Worm (Caenorhabditis elegans) whole organism, early embryonic: ENCODE data around the gene enri-2.
A peak's percentile ranks its signal among the peaks of the same experiment; 100 is the strongest.

Experiments used
- B0310.2 ChIP-seq: sonication (generic microtip); optimal IDR thresholded peaks from 2 replicates; lab custom pipeline; 2016; ENCODE audit warnings: mild to moderate bottlenecking, missing genetic modification characterization, missing compliant biosample characterization
- F13C5.2 ChIP-seq: sonication (generic microtip); optimal IDR thresholded peaks from 2 replicates; lab custom pipeline; 2017; ENCODE audit warnings: mild to moderate bottlenecking, missing genetic modification characterization, inconsistent platforms, missing compliant biosample characterization
- aly-1 ChIP-seq: sonication (generic microtip); optimal IDR thresholded peaks from 2 replicates; lab custom pipeline; 2016; ENCODE audit warnings: missing genetic modification characterization, missing compliant biosample characterization
- ama-1 ChIP-seq: fragments of 150-350 bp; optimal IDR thresholded peaks from 2 replicates; lab custom pipeline; 2014
- ceh-13 ChIP-seq: fragments of 200-800 bp; sonication (Bioruptor generic); optimal IDR thresholded peaks from 2 replicates; lab custom pipeline; 2018; ENCODE audit warnings: mild to moderate bottlenecking, missing genetic modification characterization, missing compliant biosample characterization
- ceh-36 ChIP-seq: sonication (generic microtip); optimal IDR thresholded peaks from 2 replicates; lab custom pipeline; 2016; ENCODE audit warnings: missing genetic modification characterization, inconsistent platforms, missing compliant biosample characterization
- ets-7 ChIP-seq: sonication (generic microtip); optimal IDR thresholded peaks from 2 replicates; lab custom pipeline; 2016; ENCODE audit warnings: missing genotype, missing genetic modification characterization, missing compliant biosample characterization
- flt-1 ChIP-seq: fragments of 200-800 bp; sonication (Bioruptor generic); IDR thresholded peaks from 2 replicates; pipeline ENCODE4 v1.3.6; 2022; ENCODE audit warnings: missing genetic modification characterization, missing compliant biosample characterization
- hmbx-1 ChIP-seq: sonication (generic microtip); optimal IDR thresholded peaks from 2 replicates; lab custom pipeline; 2016; ENCODE audit warnings: mild to moderate bottlenecking, missing genetic modification characterization, missing compliant biosample characterization
- hmg-4 ChIP-seq: fragments of 200-800 bp; sonication (Bioruptor generic); optimal IDR thresholded peaks from 2 replicates; lab custom pipeline; 2018; ENCODE audit warnings: mild to moderate bottlenecking, missing genetic modification characterization, missing compliant biosample characterization
- hnd-1 ChIP-seq: sonication (generic microtip); optimal IDR thresholded peaks from 2 replicates; lab custom pipeline; 2016; ENCODE audit warnings: missing genetic modification characterization, missing compliant biosample characterization
- pes-1 ChIP-seq: fragments of 200-800 bp; sonication (Bioruptor generic); IDR thresholded peaks from 2 replicates; pipeline ENCODE4 v1.3.6; 2022; ENCODE audit warnings: missing genetic modification reagents, missing genetic modification characterization, missing compliant biosample characterization
- scrt-1 ChIP-seq: fragments of 200-800 bp; sonication (Bioruptor generic); IDR thresholded peaks from 2 replicates; pipeline ENCODE4 v1.3.6; 2022; ENCODE audit warnings: missing genetic modification characterization, missing compliant biosample characterization
- sea-1 ChIP-seq: fragments of 200-800 bp; sonication (Bioruptor generic); conservative IDR thresholded peaks from 2 replicates; pipeline ENCODE4 v1.3.6; 2022; ENCODE audit warnings: missing genetic modification characterization, missing compliant biosample characterization
- tbx-11 ChIP-seq: fragments of 200-800 bp; sonication (Bioruptor generic); IDR thresholded peaks from 2 replicates; pipeline ENCODE4 v1.3.6; 2022; ENCODE audit warnings: missing genetic modification characterization, missing compliant biosample characterization
- tbx-37 ChIP-seq: fragments of 200-800 bp; sonication (Bioruptor generic); conservative IDR thresholded peaks from 2 replicates; pipeline ENCODE4 v1.3.6; 2022; ENCODE audit warnings: missing genetic modification reagents, missing genetic modification characterization, missing compliant biosample characterization
- tra-4 ChIP-seq: sonication (generic microtip); optimal IDR thresholded peaks from 2 replicates; lab custom pipeline; 2017; ENCODE audit warnings: missing genetic modification characterization, missing compliant biosample characterization

enri-2 gene

DNA sequence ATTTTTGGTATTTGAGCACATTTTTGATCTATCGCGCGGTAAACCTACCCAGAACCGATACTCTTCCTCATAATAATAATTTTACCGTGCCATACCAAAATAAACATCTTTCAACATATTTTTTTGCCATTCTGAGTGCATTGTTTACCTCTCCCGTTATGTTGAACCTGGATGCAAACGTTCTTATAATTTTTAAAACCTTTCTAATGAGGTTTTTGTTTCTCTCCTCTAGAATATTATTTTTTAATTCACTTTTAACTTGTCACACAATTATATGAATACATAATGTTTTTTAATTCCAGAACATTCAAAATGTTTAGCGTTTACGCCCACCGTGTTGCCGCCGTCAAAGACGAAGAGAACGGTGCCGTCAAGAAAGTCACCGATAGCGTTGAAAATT, at the start of gene enri-2:
Gene enri-2, plus strand, starts transcription at position 301 of the 400 bp plus-strand sequence.
- no peak for TF ChIP-seq F13C5.2 (tag; lab: Kevin White, UChicago)
- TF ChIP-seq tra-4 (tag; lab: Kevin White, UChicago), result no peak
- no peak for TF ChIP-seq flt-1 (GFP tag; lab: Robert Waterston, UW)
- TF ChIP-seq B0310.2 (tag; lab: Kevin White, UChicago), result no peak
- TF ChIP-seq ets-7, result no peak
- no peak for TF ChIP-seq ceh-13
- TF ChIP-seq tbx-11 (GFP tag; lab: Robert Waterston, UW), result no peak
- no peak for TF ChIP-seq scrt-1 (GFP tag; lab: Robert Waterston, UW)
- TF ChIP-seq ama-1, result no peak

DNA sequence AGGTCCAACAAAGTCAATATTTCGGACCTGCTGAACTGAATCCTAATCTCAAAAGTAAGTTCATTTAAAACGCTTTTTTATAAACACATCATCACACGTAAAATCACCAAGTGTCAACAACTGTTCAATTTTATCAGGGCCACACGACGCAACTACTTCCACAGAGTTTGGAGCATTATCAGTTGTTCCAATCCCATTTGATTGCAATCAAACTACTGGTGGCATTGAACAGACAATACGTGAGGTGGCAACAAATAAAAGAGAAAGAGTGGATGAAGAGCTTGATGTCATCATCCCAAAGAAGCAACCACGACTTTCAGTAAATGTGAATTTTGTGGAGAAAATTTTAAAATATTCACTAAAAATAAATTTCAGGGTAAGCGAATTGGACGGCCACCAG, 49.1 kb upstream of the enri-2 start:
- TF ChIP-seq ets-7 (no peak), ceh-13 (no peak), F13C5.2 (tag; lab: Kevin White, UChicago) (no peak)

DNA sequence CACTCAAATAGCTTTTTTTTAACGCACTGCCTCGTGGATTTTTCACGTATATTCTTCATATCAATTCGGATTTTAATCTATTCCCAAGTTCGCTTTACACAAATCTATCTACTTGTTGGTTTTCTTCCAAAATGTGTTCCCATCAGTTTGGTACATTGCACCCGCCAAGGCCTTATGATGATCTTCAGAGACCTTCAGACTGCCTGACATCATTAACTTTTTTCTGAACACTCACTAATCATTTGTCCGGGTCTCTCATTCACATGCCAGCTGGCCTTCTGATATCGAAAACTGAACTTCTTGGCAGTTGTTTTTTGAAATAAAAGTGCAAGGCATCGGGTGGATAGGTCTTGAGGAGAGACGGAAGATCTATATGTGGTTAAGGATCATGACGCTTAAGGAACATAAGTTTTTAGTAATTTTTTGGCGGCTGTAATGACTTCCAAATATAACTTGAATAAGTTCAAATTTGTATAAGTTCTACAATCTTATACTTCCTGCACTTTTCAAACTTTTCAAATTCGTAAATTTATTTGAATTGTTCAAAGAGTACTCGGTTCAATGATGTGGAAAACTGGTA, 45.7 kb upstream of the enri-2 start:
- no peak for TF ChIP-seq ama-1
- TF ChIP-seq ceh-36 (tag; lab: Kevin White, UChicago), result no peak
- no peak for TF ChIP-seq ets-7
- TF ChIP-seq flt-1 (GFP tag; lab: Robert Waterston, UW), result no peak
- no peak for TF ChIP-seq B0310.2 (tag; lab: Kevin White, UChicago)
- TF ChIP-seq hnd-1, result no peak

DNA sequence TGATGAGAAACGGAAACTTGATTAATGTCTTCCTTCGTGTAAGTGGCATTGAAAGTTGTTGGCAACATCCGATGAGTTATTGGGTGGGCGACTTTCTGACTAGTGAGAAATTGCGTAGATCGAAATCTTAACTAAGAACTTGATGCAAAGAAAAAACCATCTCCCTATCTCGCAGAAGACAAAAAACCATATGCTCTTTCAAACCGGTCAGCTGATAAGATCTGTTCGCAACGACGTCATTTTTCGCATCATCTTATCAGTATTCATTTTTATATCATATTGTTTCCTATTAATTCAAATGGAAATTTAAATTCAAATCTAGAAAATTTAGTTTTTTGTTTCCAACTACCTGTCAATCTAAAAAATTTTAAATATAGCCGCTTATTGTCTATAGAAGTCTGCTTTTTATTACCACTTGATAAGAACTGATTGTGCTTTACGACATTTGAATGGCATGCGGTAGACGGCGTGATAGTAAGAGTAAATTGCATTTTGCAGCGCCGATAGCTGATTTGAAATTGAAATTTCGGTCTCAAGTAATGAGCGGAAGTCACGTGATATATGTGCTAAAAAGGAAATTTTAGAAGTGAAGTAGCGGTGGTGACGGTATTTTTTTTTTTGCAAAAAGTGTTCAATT, 45.1 kb upstream of the enri-2 start:
- TF ChIP-seq ama-1 (no peak), F13C5.2 (tag; lab: Kevin White, UChicago) (no peak), hmg-4 (GFP tag; lab: Kevin White, UChicago) (no peak), hnd-1 (no peak), B0310.2 (tag; lab: Kevin White, UChicago) (no peak), sea-1 (GFP tag; lab: Robert Waterston, UW) (no peak)

DNA sequence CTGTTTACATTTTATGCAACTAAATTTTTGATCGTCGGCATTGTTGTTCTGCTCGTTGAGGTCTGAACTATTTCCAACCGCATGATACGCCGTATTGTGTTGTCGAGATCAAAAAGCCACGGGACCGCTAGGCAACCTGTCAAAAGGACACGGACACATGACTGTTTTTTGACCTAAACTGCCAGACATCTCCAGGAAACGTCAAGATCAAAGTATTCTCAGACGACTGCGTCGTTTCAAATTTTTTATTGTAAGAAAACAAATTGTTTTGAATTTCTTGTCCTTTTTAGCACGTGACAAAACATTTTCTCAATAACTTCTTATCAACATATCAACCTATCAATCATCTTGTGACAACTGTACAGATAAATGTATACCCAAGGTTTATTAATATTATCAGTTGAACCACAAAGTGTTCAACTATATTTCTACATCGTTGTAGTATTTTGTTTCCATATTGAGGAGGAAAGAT, 43.5 kb upstream of the enri-2 start:
- TF ChIP-seq hmg-4 (GFP tag; lab: Kevin White, UChicago) (no peak), scrt-1 (GFP tag; lab: Robert Waterston, UW) (no peak), hmbx-1 (tag; lab: Kevin White, UChicago) (no peak), B0310.2 (tag; lab: Kevin White, UChicago) (no peak), tbx-37 (GFP tag; lab: Robert Waterston, UW) (no peak), aly-1 (tag; lab: Kevin White, UChicago) (no peak), F13C5.2 (tag; lab: Kevin White, UChicago) (no peak), flt-1 (GFP tag; lab: Robert Waterston, UW) (no peak), ceh-36 (tag; lab: Kevin White, UChicago) (no peak), hnd-1 (no peak), tbx-11 (GFP tag; lab: Robert Waterston, UW) (no peak), ceh-13 (no peak), sea-1 (GFP tag; lab: Robert Waterston, UW) (no peak), tra-4 (tag; lab: Kevin White, UChicago) (no peak), ama-1 (no peak), ets-7 (no peak)

DNA sequence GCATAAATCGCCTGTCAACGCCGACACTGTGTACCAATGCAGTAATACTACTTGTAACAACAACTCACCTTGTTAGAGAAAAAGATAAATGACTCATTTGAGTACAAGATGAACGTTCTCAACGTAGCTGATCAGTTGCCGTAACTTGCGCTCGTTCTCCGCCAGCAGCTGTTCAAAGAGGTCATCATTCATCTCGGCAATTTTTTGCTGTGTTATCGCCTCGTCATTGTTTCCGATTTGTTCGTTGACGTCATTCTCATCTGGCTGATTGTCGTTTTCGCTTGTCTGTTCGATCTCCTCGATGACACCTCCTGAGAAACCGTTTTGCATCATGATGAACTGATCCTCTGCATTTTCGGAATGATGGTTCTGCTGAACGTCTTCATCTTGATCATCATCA, 42.4 kb upstream of the enri-2 start:
- no peak for TF ChIP-seq sea-1 (GFP tag; lab: Robert Waterston, UW)
- no peak for TF ChIP-seq aly-1 (tag; lab: Kevin White, UChicago)
- no peak for TF ChIP-seq tbx-11 (GFP tag; lab: Robert Waterston, UW)
- TF ChIP-seq ceh-13, result no peak
- TF ChIP-seq hmbx-1 (tag; lab: Kevin White, UChicago), result no peak
- no peak for TF ChIP-seq pes-1 (GFP tag; lab: Robert Waterston, UW)
- TF ChIP-seq flt-1 (GFP tag; lab: Robert Waterston, UW), result no peak

DNA sequence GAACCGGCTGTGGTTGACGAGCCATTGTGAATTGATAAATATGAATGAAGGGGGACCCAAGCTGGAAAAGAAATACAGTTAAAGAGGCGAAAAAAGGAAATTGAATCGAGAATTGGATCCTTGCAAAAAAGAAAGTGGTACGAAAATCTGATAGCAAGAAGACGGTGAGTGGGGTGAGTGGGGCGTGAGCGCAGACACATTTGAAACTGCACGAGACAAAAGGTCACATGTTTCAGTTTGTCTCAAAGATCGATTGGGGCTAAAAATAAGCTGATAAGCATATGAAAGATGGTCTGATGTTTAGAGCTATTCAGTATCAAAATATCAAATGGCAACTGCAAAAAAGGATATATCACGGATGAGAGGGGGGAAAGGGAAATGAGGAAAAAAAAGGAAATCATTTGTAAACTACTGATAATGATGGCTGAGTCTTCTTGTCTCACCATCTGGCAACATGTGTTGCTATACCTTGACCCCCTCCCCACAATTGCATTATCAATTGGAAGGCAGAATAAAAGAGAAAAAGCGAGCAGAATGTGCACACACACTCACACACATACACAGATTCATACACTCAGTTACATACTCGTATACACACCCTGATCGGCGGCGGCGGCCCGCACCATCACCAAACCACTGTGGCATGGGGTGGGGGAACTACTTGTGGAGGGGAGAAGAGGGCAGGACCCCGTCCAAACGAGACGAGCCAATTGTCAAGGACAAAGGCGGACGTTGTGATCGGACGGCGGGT, 41.7 kb upstream of the enri-2 start, which contains the start of gene M163.1:
Gene M163.1, minus strand, starts transcription at position 25 of the 751 bp plus-strand sequence.
- TF ChIP-seq B0310.2 (tag; lab: Kevin White, UChicago) (no peak), ceh-13 (peak; percentile 16), tra-4 (tag; lab: Kevin White, UChicago) (no peak), hnd-1 (peak; percentile 0), tbx-37 (GFP tag; lab: Robert Waterston, UW) (no peak), F13C5.2 (tag; lab: Kevin White, UChicago) (peak; percentile 15), aly-1 (tag; lab: Kevin White, UChicago) (no peak), hmg-4 (GFP tag; lab: Kevin White, UChicago) (peak; percentile 87), sea-1 (GFP tag; lab: Robert Waterston, UW) (no peak), ets-7 (no peak), tbx-11 (GFP tag; lab: Robert Waterston, UW) (no peak), flt-1 (GFP tag; lab: Robert Waterston, UW) (no peak), hmbx-1 (tag; lab: Kevin White, UChicago) (no peak), ama-1 (no peak), scrt-1 (GFP tag; lab: Robert Waterston, UW) (peak; percentile 46; the same call in 1 of the 2 replicates), pes-1 (GFP tag; lab: Robert Waterston, UW) (0 out of 2 replicates have a peak, but pooled peaks have one; percentile 13), ceh-36 (tag; lab: Kevin White, UChicago) (no peak)
